Worm (Caenorhabditis elegans): Measurements from ENCODE around the gene gst-44.

ce11 chrV:16376430-16376948 is 14.2 kb upstream of the gst-44 start:
- no peak for TF ChIP-seq dao-5 (tag; optimal IDR thresholded peaks at IDR 0.05)
- no peak for TF ChIP-seq him-1 (tag; optimal IDR thresholded peaks at IDR 0.05)
- no peak for TF ChIP-seq W03F9.2 (tag; optimal IDR thresholded peaks at IDR 0.05)

All from whole organism, L4/young adult.